Fruit fly (Drosophila melanogaster): Measurements from ENCODE around the gene msl-2.

The msl-2 gene

dm6 chr2L:3416527-3417304, 49.2 kb downstream of the msl-2 start, which contains the start of gene CG31952 (continued):
- no peak for TF ChIP-seq CG10321 (GFP tag; IDR thresholded peaks at IDR 0.05)
- TF ChIP-seq CG5953 (GFP tag; IDR thresholded peaks at IDR 0.05) = 0 out of 2 replicates have a peak, but pooled peaks have one; percentile 5
- no peak for TF ChIP-seq sug (tag; optimal IDR thresholded peaks at IDR 0.05)
- TF ChIP-seq gro (GFP tag; optimal IDR thresholded peaks at IDR 0.05) = peak; percentile 1
- TF ChIP-seq Ssrp (tag; optimal IDR thresholded peaks at IDR 0.05) = no peak
- no peak for TF ChIP-seq Doc2 (GFP tag; IDR thresholded peaks at IDR 0.05)
- no peak for TF ChIP-seq CG17568 (GFP tag; optimal IDR thresholded peaks at IDR 0.05)
- no peak for TF ChIP-seq Trl (optimal IDR thresholded peaks at IDR 0.05)
- TF ChIP-seq Trl (GFP tag; optimal IDR thresholded peaks at IDR 0.05) = no peak
- TF ChIP-seq Hr51 (GFP tag; optimal IDR thresholded peaks at IDR 0.05) = peak in 1 of 2 experiments; percentile 33
- TF ChIP-seq grau (tag; optimal IDR thresholded peaks at IDR 0.05) = peak; percentile 37
- TF ChIP-seq CG12236 (GFP tag; optimal IDR thresholded peaks at IDR 0.05) = no peak
- TF ChIP-seq gem (tag; optimal IDR thresholded peaks at IDR 0.05) = peak; percentile 21
- TF ChIP-seq seq (GFP tag; IDR thresholded peaks at IDR 0.05) = 0 out of 2 replicates have a peak, but pooled peaks have one; percentile 14
- TF ChIP-seq luna (GFP tag; optimal IDR thresholded peaks at IDR 0.05) = no peak
- peak in 1 of 2 experiments; percentile 42 for TF ChIP-seq Pdp1 (GFP tag; optimal IDR thresholded peaks at IDR 0.05)
- TF ChIP-seq lilli (GFP tag; optimal IDR thresholded peaks at IDR 0.05) = peak; percentile 32
- TF ChIP-seq Rfx (GFP tag; IDR thresholded peaks at IDR 0.05) = 0 out of 2 replicates have a peak, but pooled peaks have one; percentile 10
- 0 out of 3 replicates have a peak, but pooled peaks have one; percentile 7 for TF ChIP-seq dysf (GFP tag; IDR thresholded peaks at IDR 0.05)
- peak; percentile 59; the same call in 1 of the 3 replicates for TF ChIP-seq so (GFP tag; IDR thresholded peaks at IDR 0.05)
- TF ChIP-seq hkb (optimal IDR thresholded peaks at IDR 0.05) = no peak
- TF ChIP-seq hkb (GFP tag; IDR thresholded peaks at IDR 0.05) = peak; percentile 50
- peak; percentile 49; the same call in 2 of the 3 replicates for TF ChIP-seq Aef1 (GFP tag; IDR thresholded peaks at IDR 0.05)
